Worm (Caenorhabditis elegans) whole organism, L1 larva: ENCODE data around the gene cdk-4.
A peak's percentile ranks its signal among the peaks of the same experiment; 100 is the strongest.

Source experiments
- C04F5.9 ChIP-seq: sonication (generic microtip); optimal IDR thresholded peaks from 2 replicates; lab custom pipeline; 2016; ENCODE audit warnings: missing genetic modification characterization, missing compliant biosample characterization
- C34B4.2 ChIP-seq: sonication (generic microtip); optimal IDR thresholded peaks from 2 replicates; lab custom pipeline; 2017; ENCODE audit warnings: mild to moderate bottlenecking, missing genetic modification characterization, missing compliant biosample characterization
- aha-1 ChIP-seq: fragments of 150-350 bp; optimal IDR thresholded peaks from 2 replicates; lab custom pipeline; 2014; ENCODE audit warnings: missing biosample characterization, missing genetic modification characterization
- alr-1 ChIP-seq: fragments of 200-800 bp; sonication (Bioruptor generic); optimal IDR thresholded peaks from 2 replicates; lab custom pipeline; 2018; ENCODE audit warnings: borderline replicate concordance, mild to moderate bottlenecking, missing genetic modification characterization, missing compliant biosample characterization
- ama-1 ChIP-seq: fragments of 150-350 bp; optimal IDR thresholded peaks from 2 replicates; lab custom pipeline; 2014
- blmp-1 ChIP-seq: fragments of 150-350 bp; optimal IDR thresholded peaks from 2 replicates; lab custom pipeline; 2014; ENCODE audit warnings: missing biosample characterization, missing genetic modification characterization
- ceh-8 ChIP-seq: fragments of 200-800 bp; sonication (Bioruptor generic); optimal IDR thresholded peaks from 2 replicates; lab custom pipeline; 2018; ENCODE audit warnings: mild to moderate bottlenecking, missing genetic modification characterization, moderate library complexity, missing compliant biosample characterization
- ceh-82 ChIP-seq, 3 experiments: fragments of 150-350 bp in 1 of 3; sonication (generic microtip) in 2 of 3; optimal IDR thresholded peaks; 2 replicates each; lab custom pipeline; 2014 to 2017; ENCODE audit warnings: missing biosample characterization in 3 of 3, missing genetic modification characterization in 3 of 3
- ceh-90 ChIP-seq: sonication (generic microtip); optimal IDR thresholded peaks from 2 replicates; lab custom pipeline; 2016; ENCODE audit warnings: missing genetic modification characterization, missing compliant biosample characterization
- ces-1 ChIP-seq: fragments of 150-350 bp; optimal IDR thresholded peaks from 2 replicates; lab custom pipeline; 2014; ENCODE audit warnings: missing biosample characterization, missing genetic modification reagents, missing genetic modification characterization
- efl-1 ChIP-seq, 4 experiments: fragments of 150-350 bp; optimal IDR thresholded peaks in 3 of 4; peaks in 1 of 4; 1 replicate in 1 of 4; 2 replicates in 3 of 4; lab custom pipeline; 2014; ENCODE audit warnings: missing biosample characterization in 2 of 4, missing genetic modification characterization in 2 of 4, missing genetic modification reagents in 2 of 4
- egl-27 ChIP-seq, 2 experiments: fragments of 150-350 bp in 1 of 2; sonication (generic microtip); optimal IDR thresholded peaks; 3 replicates each; lab custom pipeline; 2017 to 2018; ENCODE audit warnings: missing biosample characterization in 2 of 2, missing genetic modification characterization in 2 of 2, missing genetic modification reagents in 2 of 2
- elt-2 ChIP-seq: sonication (generic microtip); optimal IDR thresholded peaks from 2 replicates; lab custom pipeline; 2016; ENCODE audit warnings: missing genetic modification characterization, mild to moderate bottlenecking, inconsistent platforms, missing compliant biosample characterization, missing genetic modification reagents
- ets-5 ChIP-seq: fragments of 200-800 bp; sonication (Bioruptor generic); IDR thresholded peaks from 2 replicates; pipeline ENCODE4 v1.3.6; 2022; ENCODE audit warnings: missing genetic modification characterization, missing compliant biosample characterization
- fkh-10 ChIP-seq: sonication (generic microtip); optimal IDR thresholded peaks from 2 replicates; lab custom pipeline; 2017; ENCODE audit warnings: missing biosample characterization, missing genetic modification reagents, missing genetic modification characterization
- grh-1 ChIP-seq: fragments of 200-800 bp; sonication (Bioruptor generic); IDR thresholded peaks from 2 replicates; pipeline ENCODE4 v1.3.6; 2022; ENCODE audit warnings: missing genetic modification reagents, missing genetic modification characterization, missing compliant biosample characterization
- irx-1 ChIP-seq: sonication (generic microtip); optimal IDR thresholded peaks from 2 replicates; lab custom pipeline; 2016; ENCODE audit warnings: missing genetic modification characterization, missing compliant biosample characterization
- lin-15B ChIP-seq: fragments of 150-350 bp; sonication (generic microtip); optimal IDR thresholded peaks from 3 replicates; lab custom pipeline; 2014; ENCODE audit warnings: missing biosample characterization, missing genetic modification characterization
- lin-39 ChIP-seq: fragments of 150-350 bp; optimal IDR thresholded peaks from 2 replicates; lab custom pipeline; 2014; ENCODE audit warnings: missing biosample characterization, missing genetic modification reagents, missing genetic modification characterization
- lsy-2 ChIP-seq, 2 experiments: fragments of 150-350 bp; optimal IDR thresholded peaks; 2 replicates each; lab custom pipeline; 2014; ENCODE audit warnings: missing biosample characterization in 2 of 2, missing genetic modification characterization in 2 of 2
- mab-9 ChIP-seq: fragments of 200-800 bp; sonication (Bioruptor generic); IDR thresholded peaks from 2 replicates; pipeline ENCODE4 v1.3.6; 2022; ENCODE audit warnings: missing genetic modification reagents, missing genetic modification characterization, missing compliant biosample characterization
- mdl-1 ChIP-seq, 2 experiments: fragments of 150-350 bp; optimal IDR thresholded peaks; 2 replicates each; lab custom pipeline; 2014 to 2017; ENCODE audit warnings: missing biosample characterization in 2 of 2, missing genetic modification characterization in 2 of 2, inconsistent platforms in 1 of 2
- mep-1 ChIP-seq: fragments of 150-350 bp; optimal IDR thresholded peaks from 2 replicates; lab custom pipeline; 2014; ENCODE audit warnings: missing biosample characterization, missing genetic modification characterization
- nhr-11 ChIP-seq: fragments of 150-350 bp; optimal IDR thresholded peaks from 2 replicates; lab custom pipeline; 2014; ENCODE audit warnings: missing biosample characterization, missing genetic modification characterization
- nhr-19 ChIP-seq: fragments of 200-800 bp; sonication (Bioruptor generic); conservative IDR thresholded peaks from 2 replicates; pipeline ENCODE4 v1.3.6; 2022; ENCODE audit warnings: missing genetic modification characterization, missing compliant biosample characterization
- nhr-20 ChIP-seq: sonication (generic microtip); optimal IDR thresholded peaks from 2 replicates; lab custom pipeline; 2016; ENCODE audit warnings: mild to moderate bottlenecking, missing genetic modification characterization, missing compliant biosample characterization
- nhr-71 ChIP-seq: sonication (generic microtip); optimal IDR thresholded peaks from 2 replicates; lab custom pipeline; 2016; ENCODE audit warnings: mild to moderate bottlenecking, missing genetic modification characterization, moderate library complexity, missing compliant biosample characterization
- nhr-84 ChIP-seq: sonication (generic microtip); optimal IDR thresholded peaks from 2 replicates; lab custom pipeline; 2017; ENCODE audit warnings: missing biosample characterization, missing genetic modification characterization
- pag-3 ChIP-seq: sonication (generic microtip); optimal IDR thresholded peaks from 2 replicates; lab custom pipeline; 2017; ENCODE audit warnings: missing genetic modification characterization, mild to moderate bottlenecking, missing compliant biosample characterization, antibody characterized with exemption, borderline replicate concordance; ENCODE audit not compliant: insufficient read depth
- pax-3 ChIP-seq: fragments of 200-800 bp; sonication (Bioruptor generic); optimal IDR thresholded peaks from 2 replicates; lab custom pipeline; 2018; ENCODE audit warnings: mild to moderate bottlenecking, missing genetic modification characterization, moderate library complexity, missing compliant biosample characterization
- snu-23 ChIP-seq: sonication (generic microtip); optimal IDR thresholded peaks from 2 replicates; lab custom pipeline; 2016; ENCODE audit warnings: missing genetic modification characterization, missing compliant biosample characterization
- sox-4 ChIP-seq: sonication (generic microtip); optimal IDR thresholded peaks from 2 replicates; lab custom pipeline; 2016; ENCODE audit warnings: missing genetic modification characterization, missing compliant biosample characterization
- sptf-1 ChIP-seq: fragments of 150-350 bp; optimal IDR thresholded peaks from 2 replicates; lab custom pipeline; 2014; ENCODE audit warnings: missing biosample characterization, missing genetic modification characterization
- tbx-2 ChIP-seq: sonication (generic microtip); optimal IDR thresholded peaks from 2 replicates; lab custom pipeline; 2016; ENCODE audit warnings: missing genetic modification characterization, missing compliant biosample characterization
- unc-30 ChIP-seq: sonication (generic microtip); optimal IDR thresholded peaks from 2 replicates; lab custom pipeline; 2017; ENCODE audit warnings: missing biosample characterization, missing genetic modification characterization
- unc-86 ChIP-seq: sonication (generic microtip); optimal IDR thresholded peaks from 2 replicates; lab custom pipeline; 2016; ENCODE audit warnings: missing genetic modification characterization, missing compliant biosample characterization
- vab-15 ChIP-seq: sonication (generic microtip); optimal IDR thresholded peaks from 2 replicates; lab custom pipeline; 2017; ENCODE audit warnings: missing genotype, mild to moderate bottlenecking, missing genetic modification characterization, missing compliant biosample characterization
- xbp-1 ChIP-seq: sonication (generic microtip); optimal IDR thresholded peaks from 2 replicates; lab custom pipeline; 2016; ENCODE audit warnings: missing genetic modification characterization, missing compliant biosample characterization
- zag-1 ChIP-seq: fragments of 150-350 bp; optimal IDR thresholded peaks from 2 replicates; lab custom pipeline; 2014; ENCODE audit warnings: missing biosample characterization, missing genetic modification characterization
- ztf-4 ChIP-seq: fragments of 150-350 bp; optimal IDR thresholded peaks from 2 replicates; lab custom pipeline; 2014; ENCODE audit warnings: missing biosample characterization, missing genetic modification characterization

cdk-4 gene

ce11 chrX:13518861-13519713, at the start of gene cdk-4, which contains the start of gene F18H3.1 (continued):
- no peak for TF ChIP-seq fkh-10 (GFP tag; lab: Kevin White, UChicago)
- TF ChIP-seq blmp-1 (tag; lab: Kevin White, UChicago) = peak; percentile 10
- no peak for TF ChIP-seq C34B4.2 (tag; lab: Kevin White, UChicago)
- TF ChIP-seq unc-30 (tag; lab: Kevin White, UChicago) = no peak
- TF ChIP-seq pax-3 = no peak
- peak; percentile 34 for TF ChIP-seq mep-1 (tag; lab: Kevin White, UChicago)
- TF ChIP-seq ztf-4 (tag; lab: Kevin White, UChicago) = no peak
- TF ChIP-seq aha-1 = no peak
- no peak for TF ChIP-seq pag-3
- TF ChIP-seq nhr-84 = no peak
- no peak for TF ChIP-seq vab-15 (tag; lab: Kevin White, UChicago)
- TF ChIP-seq ama-1 = no peak
- TF ChIP-seq alr-1 (tag; lab: Kevin White, UChicago) = no peak
- no peak for TF ChIP-seq mdl-1 (tag; optimal IDR thresholded peaks at IDR 0.05; lab: Kevin White, UChicago)
- TF ChIP-seq egl-27 (tag; optimal IDR thresholded peaks at IDR 0.05; lab: Kevin White, UChicago) = peak in 1 of 2 experiments; percentile 48
- TF ChIP-seq ces-1 (GFP tag; lab: Kevin White, UChicago) = no peak
- TF ChIP-seq C04F5.9 (tag; lab: Kevin White, UChicago) = no peak
- no peak for TF ChIP-seq zag-1
- TF ChIP-seq nhr-20 (tag; lab: Kevin White, UChicago) = peak; percentile 26
- TF ChIP-seq ceh-8 = no peak
- no peak for TF ChIP-seq nhr-19 (GFP tag; lab: Robert Waterston, UW)
- TF ChIP-seq lin-15B (tag; lab: Kevin White, UChicago) = peak; percentile 14
- TF ChIP-seq grh-1 = peak; percentile 39; the same call in 1 of the 2 replicates
- no peak for TF ChIP-seq ceh-90 (tag; lab: Kevin White, UChicago)
- peak; percentile 36 for TF ChIP-seq tbx-2 (tag; lab: Kevin White, UChicago)
- TF ChIP-seq xbp-1 (tag; lab: Kevin White, UChicago) = peak; percentile 31
- TF ChIP-seq nhr-11 (tag; lab: Kevin White, UChicago) = no peak
- TF ChIP-seq sox-4 (tag; lab: Kevin White, UChicago) = no peak
- TF ChIP-seq nhr-71 = peak; percentile 44
- TF ChIP-seq sptf-1 (tag; lab: Kevin White, UChicago) = no peak
- peak; percentile 5 for TF ChIP-seq elt-2 (tag; lab: Kevin White, UChicago)
- TF ChIP-seq lin-39 (tag; lab: Kevin White, UChicago) = no peak
- peak; percentile 5 for TF ChIP-seq unc-86 (tag; lab: Kevin White, UChicago)
- peak in 1 of 2 experiments; percentile 61 for TF ChIP-seq lsy-2 (tag; optimal IDR thresholded peaks at IDR 0.05; lab: Kevin White, UChicago)

DNA sequence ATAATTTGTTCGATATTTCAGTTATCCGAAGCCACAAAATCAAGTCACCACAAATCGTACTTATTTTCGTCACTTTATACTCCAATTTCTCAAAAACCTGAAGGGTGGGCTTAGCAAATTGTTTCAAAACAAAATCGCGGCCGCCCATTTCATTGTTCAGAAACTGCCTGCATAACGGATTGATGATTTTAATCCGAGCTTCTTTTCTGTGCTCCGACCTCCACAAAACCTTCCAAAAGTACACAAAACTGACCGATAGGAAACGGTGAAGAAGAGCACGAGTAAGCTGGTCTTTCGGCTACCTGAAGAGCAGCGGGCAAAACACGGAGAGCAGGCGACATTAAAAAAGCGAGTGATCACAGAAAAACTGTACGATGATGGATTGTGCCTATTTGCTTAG, 47.7 kb upstream of the cdk-4 start, which contains the start of gene R01E6.2:
TSS of gene R01E6.2 (minus strand) at position 101 of the 400 bp plus-strand sequence.
- TF ChIP-seq efl-1 (optimal IDR thresholded peaks at IDR 0.05; lab: Kevin White, UChicago) (no peak), efl-1 (GFP tag; optimal IDR thresholded peaks at IDR 0.05 in 1 of 2; lab: Kevin White, UChicago) (peak in 1 of 2 experiments; percentile 37), ceh-82 (tag; optimal IDR thresholded peaks at IDR 0.05; lab: Kevin White, UChicago) (no peak), ets-5 (GFP tag; lab: Robert Waterston, UW) (no peak), snu-23 (GFP tag; lab: Kevin White, UChicago) (no peak), irx-1 (no peak), ceh-8 (no peak), mab-9 (no peak), alr-1 (tag; lab: Kevin White, UChicago) (no peak)
